Worm (Caenorhabditis elegans) whole organism, young adult: ENCODE measurements around the gene djr-1.1.

Experiments
- ceh-79 ChIP-seq: sonication (generic microtip); optimal IDR thresholded peaks from 2 replicates; lab custom pipeline; 2017; ENCODE audit warnings: mild to moderate bottlenecking, missing genetic modification characterization, missing compliant biosample characterization
- hmg-20 ChIP-seq: fragments of 200-800 bp; sonication (Bioruptor generic); IDR thresholded peaks from 2 replicates; pipeline ENCODE4 v1.3.6; 2022; ENCODE audit warnings: missing genetic modification reagents, missing genetic modification characterization, missing compliant biosample characterization

DNA sequence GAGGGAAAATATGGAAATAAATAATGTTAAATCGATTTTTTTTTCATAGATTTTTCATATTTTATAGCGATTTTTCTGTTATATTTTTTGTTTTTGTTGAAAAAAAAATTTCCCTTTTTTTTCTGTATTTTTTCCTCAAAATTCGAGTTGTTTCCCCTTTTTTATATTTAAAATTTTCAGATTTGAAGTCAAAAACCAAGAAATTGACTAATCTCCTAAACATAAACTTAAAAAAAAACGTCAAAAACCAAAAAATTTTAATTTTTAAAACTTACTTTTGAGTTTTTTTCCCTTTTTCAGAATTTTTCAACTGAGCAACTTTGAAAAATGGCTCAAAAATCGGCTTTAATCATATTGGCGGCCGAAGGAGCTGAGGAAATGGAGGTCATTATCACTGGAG, at the start of gene djr-1.1:
- TF ChIP-seq ceh-79 (tag; lab: Kevin White, UChicago) (no peak), hmg-20 (no peak)
